Worm (Caenorhabditis elegans) whole organism, L1 larva: ENCODE results near the gene capg-2.

Source experiments
- C04F5.9 ChIP-seq: sonication (generic microtip); optimal IDR thresholded peaks from 2 replicates; lab custom pipeline; 2016; ENCODE audit warnings: missing genetic modification characterization, missing compliant biosample characterization
- C16A3.4 ChIP-seq: fragments of 150-350 bp; optimal IDR thresholded peaks from 2 replicates; lab custom pipeline; 2014; ENCODE audit warnings: missing biosample characterization, missing genetic modification characterization
- C34B4.2 ChIP-seq: sonication (generic microtip); optimal IDR thresholded peaks from 2 replicates; lab custom pipeline; 2017; ENCODE audit warnings: mild to moderate bottlenecking, missing genetic modification characterization, missing compliant biosample characterization
- aha-1 ChIP-seq: fragments of 150-350 bp; optimal IDR thresholded peaks from 2 replicates; lab custom pipeline; 2014; ENCODE audit warnings: missing biosample characterization, missing genetic modification characterization
- blmp-1 ChIP-seq: fragments of 150-350 bp; optimal IDR thresholded peaks from 2 replicates; lab custom pipeline; 2014; ENCODE audit warnings: missing biosample characterization, missing genetic modification characterization
- ceh-63 ChIP-seq: fragments of 200-800 bp; sonication (Bioruptor generic); optimal IDR thresholded peaks from 2 replicates; lab custom pipeline; 2018; ENCODE audit warnings: mild to moderate bottlenecking, missing genetic modification characterization, missing compliant biosample characterization
- ceh-8 ChIP-seq: fragments of 200-800 bp; sonication (Bioruptor generic); optimal IDR thresholded peaks from 2 replicates; lab custom pipeline; 2018; ENCODE audit warnings: mild to moderate bottlenecking, missing genetic modification characterization, moderate library complexity, missing compliant biosample characterization
- ceh-88 ChIP-seq: fragments of 200-800 bp; sonication (Bioruptor generic); IDR thresholded peaks from 2 replicates; pipeline ENCODE4 v1.3.6; 2022; ENCODE audit warnings: missing genetic modification characterization, missing compliant biosample characterization
- dsc-1 ChIP-seq: sonication (generic microtip); optimal IDR thresholded peaks from 2 replicates; lab custom pipeline; 2016; ENCODE audit warnings: mild to moderate bottlenecking, missing genetic modification characterization, missing compliant biosample characterization
- efl-1 ChIP-seq, 4 experiments: fragments of 150-350 bp; optimal IDR thresholded peaks in 3 of 4; peaks in 1 of 4; 1 replicate in 1 of 4; 2 replicates in 3 of 4; lab custom pipeline; 2014; ENCODE audit warnings: missing biosample characterization in 2 of 4, missing genetic modification characterization in 2 of 4, missing genetic modification reagents in 2 of 4
- efl-3 ChIP-seq: fragments of 200-800 bp; sonication (Bioruptor generic); optimal IDR thresholded peaks from 2 replicates; lab custom pipeline; 2018; ENCODE audit warnings: mild to moderate bottlenecking, missing genetic modification characterization, missing compliant biosample characterization
- egl-13 ChIP-seq: sonication (generic microtip); optimal IDR thresholded peaks from 2 replicates; lab custom pipeline; 2016; ENCODE audit warnings: missing genotype, missing genetic modification reagents, missing genetic modification characterization, missing compliant biosample characterization
- egl-27 ChIP-seq, 2 experiments: fragments of 150-350 bp in 1 of 2; sonication (generic microtip); optimal IDR thresholded peaks; 3 replicates each; lab custom pipeline; 2017 to 2018; ENCODE audit warnings: missing biosample characterization in 2 of 2, missing genetic modification characterization in 2 of 2, missing genetic modification reagents in 2 of 2
- ets-5 ChIP-seq: fragments of 200-800 bp; sonication (Bioruptor generic); IDR thresholded peaks from 2 replicates; pipeline ENCODE4 v1.3.6; 2022; ENCODE audit warnings: missing genetic modification characterization, missing compliant biosample characterization
- fkh-10 ChIP-seq: sonication (generic microtip); optimal IDR thresholded peaks from 2 replicates; lab custom pipeline; 2017; ENCODE audit warnings: missing biosample characterization, missing genetic modification reagents, missing genetic modification characterization
- fkh-4 ChIP-seq: sonication (generic microtip); optimal IDR thresholded peaks from 2 replicates; lab custom pipeline; 2016; ENCODE audit warnings: missing compliant biosample characterization, missing genetic modification characterization, borderline replicate concordance
- fos-1 ChIP-seq: fragments of 150-350 bp; optimal IDR thresholded peaks from 2 replicates; lab custom pipeline; 2014; ENCODE audit warnings: missing biosample characterization, missing genetic modification characterization
- hlh-17 ChIP-seq: fragments of 200-800 bp; sonication (Bioruptor generic); optimal IDR thresholded peaks from 2 replicates; lab custom pipeline; 2018; ENCODE audit warnings: missing genetic modification characterization, mild to moderate bottlenecking, missing compliant biosample characterization, moderate library complexity, borderline replicate concordance
- hpl-2 ChIP-seq: fragments of 150-350 bp; optimal IDR thresholded peaks from 2 replicates; lab custom pipeline; 2014; ENCODE audit warnings: missing biosample characterization, missing genetic modification reagents, missing genetic modification characterization
- irx-1 ChIP-seq: sonication (generic microtip); optimal IDR thresholded peaks from 2 replicates; lab custom pipeline; 2016; ENCODE audit warnings: missing genetic modification characterization, missing compliant biosample characterization
- isw-1 ChIP-seq: fragments of 200-800 bp; sonication (Bioruptor generic); IDR thresholded peaks from 2 replicates; pipeline ENCODE4 v1.3.6; 2022; ENCODE audit warnings: missing genetic modification characterization, missing compliant biosample characterization
- lin-13 ChIP-seq: fragments of 150-350 bp; optimal IDR thresholded peaks from 2 replicates; lab custom pipeline; 2014; ENCODE audit warnings: missing biosample characterization, missing genetic modification reagents, missing genetic modification characterization
- lin-14 ChIP-seq: fragments of 200-800 bp; sonication (Bioruptor generic); optimal IDR thresholded peaks from 2 replicates; lab custom pipeline; 2018; ENCODE audit warnings: mild to moderate bottlenecking, missing genetic modification characterization, moderate library complexity, missing compliant biosample characterization
- lin-39 ChIP-seq: fragments of 150-350 bp; optimal IDR thresholded peaks from 2 replicates; lab custom pipeline; 2014; ENCODE audit warnings: missing biosample characterization, missing genetic modification reagents, missing genetic modification characterization
- lir-3 ChIP-seq: sonication (generic microtip); optimal IDR thresholded peaks from 2 replicates; lab custom pipeline; 2016; ENCODE audit warnings: mild to moderate bottlenecking, missing genetic modification characterization, moderate library complexity, missing compliant biosample characterization; ENCODE audit not compliant: poor library complexity
- lsy-2 ChIP-seq, 2 experiments: fragments of 150-350 bp; optimal IDR thresholded peaks; 2 replicates each; lab custom pipeline; 2014; ENCODE audit warnings: missing biosample characterization in 2 of 2, missing genetic modification characterization in 2 of 2
- mab-9 ChIP-seq: fragments of 200-800 bp; sonication (Bioruptor generic); IDR thresholded peaks from 2 replicates; pipeline ENCODE4 v1.3.6; 2022; ENCODE audit warnings: missing genetic modification reagents, missing genetic modification characterization, missing compliant biosample characterization
- mdl-1 ChIP-seq, 2 experiments: fragments of 150-350 bp; optimal IDR thresholded peaks; 2 replicates each; lab custom pipeline; 2014 to 2017; ENCODE audit warnings: missing biosample characterization in 2 of 2, missing genetic modification characterization in 2 of 2, inconsistent platforms in 1 of 2
- mef-2 ChIP-seq: fragments of 150-350 bp; optimal IDR thresholded peaks from 2 replicates; lab custom pipeline; 2014; ENCODE audit warnings: missing biosample characterization, missing genetic modification characterization
- nhr-11 ChIP-seq: fragments of 150-350 bp; optimal IDR thresholded peaks from 2 replicates; lab custom pipeline; 2014; ENCODE audit warnings: missing biosample characterization, missing genetic modification characterization
- nhr-19 ChIP-seq: fragments of 200-800 bp; sonication (Bioruptor generic); conservative IDR thresholded peaks from 2 replicates; pipeline ENCODE4 v1.3.6; 2022; ENCODE audit warnings: missing genetic modification characterization, missing compliant biosample characterization
- nhr-20 ChIP-seq: sonication (generic microtip); optimal IDR thresholded peaks from 2 replicates; lab custom pipeline; 2016; ENCODE audit warnings: mild to moderate bottlenecking, missing genetic modification characterization, missing compliant biosample characterization
- nhr-237 ChIP-seq: fragments of 150-350 bp; optimal IDR thresholded peaks from 2 replicates; lab custom pipeline; 2014; ENCODE audit warnings: missing biosample characterization, missing genetic modification characterization
- nhr-47 ChIP-seq: sonication (generic microtip); optimal IDR thresholded peaks from 2 replicates; lab custom pipeline; 2016; ENCODE audit warnings: mild to moderate bottlenecking, missing genetic modification characterization, moderate library complexity, missing compliant biosample characterization
- nhr-71 ChIP-seq: sonication (generic microtip); optimal IDR thresholded peaks from 2 replicates; lab custom pipeline; 2016; ENCODE audit warnings: mild to moderate bottlenecking, missing genetic modification characterization, moderate library complexity, missing compliant biosample characterization
- nhr-76 ChIP-seq: sonication (generic microtip); optimal IDR thresholded peaks from 2 replicates; lab custom pipeline; 2017; ENCODE audit warnings: missing biosample characterization, missing genetic modification characterization
- pag-3 ChIP-seq: sonication (generic microtip); optimal IDR thresholded peaks from 2 replicates; lab custom pipeline; 2017; ENCODE audit warnings: missing genetic modification characterization, mild to moderate bottlenecking, missing compliant biosample characterization, antibody characterized with exemption, borderline replicate concordance; ENCODE audit not compliant: insufficient read depth
- rnt-1 ChIP-seq: sonication (generic microtip); optimal IDR thresholded peaks from 2 replicates; lab custom pipeline; 2016; ENCODE audit warnings: mild to moderate bottlenecking, missing genetic modification characterization, moderate library complexity, missing compliant biosample characterization
- skn-1 ChIP-seq: fragments of 150-350 bp; optimal IDR thresholded peaks from 2 replicates; lab custom pipeline; 2014; ENCODE audit warnings: missing biosample characterization, missing genetic modification characterization
- snu-23 ChIP-seq: sonication (generic microtip); optimal IDR thresholded peaks from 2 replicates; lab custom pipeline; 2016; ENCODE audit warnings: missing genetic modification characterization, missing compliant biosample characterization
- sup-37 ChIP-seq: fragments of 200-800 bp; sonication (Bioruptor generic); optimal IDR thresholded peaks from 2 replicates; lab custom pipeline; 2018; ENCODE audit warnings: mild to moderate bottlenecking, missing genetic modification characterization, missing compliant biosample characterization
- tbx-2 ChIP-seq: sonication (generic microtip); optimal IDR thresholded peaks from 2 replicates; lab custom pipeline; 2016; ENCODE audit warnings: missing genetic modification characterization, missing compliant biosample characterization
- unc-130 ChIP-seq: fragments of 150-350 bp; optimal IDR thresholded peaks from 2 replicates; lab custom pipeline; 2017; ENCODE audit warnings: missing biosample characterization, missing genetic modification characterization, inconsistent platforms
- unc-30 ChIP-seq: sonication (generic microtip); optimal IDR thresholded peaks from 2 replicates; lab custom pipeline; 2017; ENCODE audit warnings: missing biosample characterization, missing genetic modification characterization
- unc-62 ChIP-seq: fragments of 150-350 bp; optimal IDR thresholded peaks from 2 replicates; lab custom pipeline; 2014; ENCODE audit warnings: missing biosample characterization, missing genetic modification reagents, missing genetic modification characterization
- unc-86 ChIP-seq: sonication (generic microtip); optimal IDR thresholded peaks from 2 replicates; lab custom pipeline; 2016; ENCODE audit warnings: missing genetic modification characterization, missing compliant biosample characterization
- vab-15 ChIP-seq: sonication (generic microtip); optimal IDR thresholded peaks from 2 replicates; lab custom pipeline; 2017; ENCODE audit warnings: missing genotype, mild to moderate bottlenecking, missing genetic modification characterization, missing compliant biosample characterization
- xbp-1 ChIP-seq: sonication (generic microtip); optimal IDR thresholded peaks from 2 replicates; lab custom pipeline; 2016; ENCODE audit warnings: missing genetic modification characterization, missing compliant biosample characterization
- zag-1 ChIP-seq: fragments of 150-350 bp; optimal IDR thresholded peaks from 2 replicates; lab custom pipeline; 2014; ENCODE audit warnings: missing biosample characterization, missing genetic modification characterization

The capg-2 gene

DNA sequence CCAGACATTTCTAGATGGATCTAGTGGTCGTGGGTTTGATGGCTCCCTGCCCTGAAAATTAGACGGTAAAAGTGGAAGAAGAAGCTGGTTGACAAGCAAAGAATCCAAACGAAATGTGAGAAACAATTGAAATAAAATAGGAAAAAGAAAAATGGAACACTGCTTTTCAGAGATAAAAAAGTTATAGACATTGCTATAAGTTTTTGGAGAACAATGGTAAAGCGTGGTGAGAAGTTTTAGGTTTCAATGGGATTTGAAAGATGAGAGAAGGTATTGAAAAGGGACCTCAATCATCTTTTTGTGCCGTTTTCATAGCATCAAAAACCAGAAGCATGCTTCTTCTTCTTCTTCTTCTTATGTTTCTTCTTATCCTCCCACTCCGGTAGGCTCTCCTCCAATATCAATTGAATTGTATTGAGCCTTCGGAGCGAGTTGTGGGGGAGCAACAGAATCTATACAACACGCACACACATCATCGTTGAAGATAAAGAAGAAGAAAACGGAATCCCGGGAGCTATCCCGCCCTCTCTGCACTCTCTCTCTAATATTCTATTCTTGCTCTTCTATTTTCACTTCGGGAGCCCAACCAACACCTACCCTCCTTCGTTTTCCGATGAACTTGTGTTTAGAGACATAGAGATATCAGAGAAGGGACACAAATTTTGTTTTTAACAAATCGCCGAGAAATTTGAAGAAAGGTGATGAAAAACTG lies 37.2 kb upstream of the capg-2 start, which contains the start of gene myo-3:
myo-3 (minus strand) TSS at position 51 of the 712 bp plus-strand sequence.
- TF ChIP-seq aha-1, result no peak
- TF ChIP-seq fos-1 (tag; lab: Kevin White, UChicago), result no peak
- peak; percentile 61 for TF ChIP-seq rnt-1 (tag; lab: Kevin White, UChicago)
- TF ChIP-seq nhr-20 (tag; lab: Kevin White, UChicago), result peak; percentile 8
- TF ChIP-seq blmp-1, result no peak
- TF ChIP-seq hlh-17 (GFP tag; lab: Kevin White, UChicago), result no peak
- TF ChIP-seq isw-1, result no peak
- no peak for TF ChIP-seq skn-1
- TF ChIP-seq zag-1, result no peak
- TF ChIP-seq nhr-47 (tag; lab: Kevin White, UChicago), result no peak
- TF ChIP-seq nhr-237 (tag; lab: Kevin White, UChicago), result no peak
- peak; percentile 19 for TF ChIP-seq snu-23 (GFP tag; lab: Kevin White, UChicago)
- TF ChIP-seq nhr-71 (tag; lab: Kevin White, UChicago), result peak; percentile 68
- no peak for TF ChIP-seq C16A3.4 (tag; lab: Kevin White, UChicago)
- no peak for TF ChIP-seq unc-30 (tag; lab: Kevin White, UChicago)
- peak; percentile 79 for TF ChIP-seq lin-14 (GFP tag; lab: Kevin White, UChicago)
- no peak for TF ChIP-seq egl-27 (tag; optimal IDR thresholded peaks at IDR 0.05; lab: Kevin White, UChicago)
- TF ChIP-seq fkh-4 (tag; lab: Kevin White, UChicago), result no peak
- no peak for TF ChIP-seq efl-1 (optimal IDR thresholded peaks at IDR 0.05; lab: Kevin White, UChicago)
- TF ChIP-seq efl-1 (GFP tag; optimal IDR thresholded peaks at IDR 0.05 in 1 of 2; lab: Kevin White, UChicago), result peak in 1 of 2 experiments; percentile 31
- peak; percentile 26 for TF ChIP-seq nhr-19 (GFP tag; lab: Robert Waterston, UW)
- TF ChIP-seq lsy-2 (tag; optimal IDR thresholded peaks at IDR 0.05; lab: Kevin White, UChicago), result peak in 1 of 2 experiments; percentile 27
- no peak for TF ChIP-seq ets-5 (GFP tag; lab: Robert Waterston, UW)
- TF ChIP-seq mab-9 (GFP tag; lab: Robert Waterston, UW), result no peak
- TF ChIP-seq nhr-11 (tag; lab: Kevin White, UChicago), result no peak
- no peak for TF ChIP-seq nhr-76 (tag; lab: Kevin White, UChicago)
- no peak for TF ChIP-seq efl-3 (GFP tag; lab: Kevin White, UChicago)
- TF ChIP-seq dsc-1 (tag; lab: Kevin White, UChicago), result peak; percentile 23
- TF ChIP-seq ceh-8, result no peak
- peak; percentile 13 for TF ChIP-seq unc-130

ce11 chrV:12235502-12235901 lies 36.2 kb upstream of the capg-2 start:
- TF ChIP-seq C04F5.9 (tag; lab: Kevin White, UChicago) (no peak), C34B4.2 (no peak), fkh-10 (no peak), blmp-1 (no peak), egl-27 (tag; optimal IDR thresholded peaks at IDR 0.05; lab: Kevin White, UChicago) (no peak), hpl-2 (no peak), ceh-8 (no peak), unc-62 (GFP tag; lab: Kevin White, UChicago) (no peak), nhr-19 (GFP tag; lab: Robert Waterston, UW) (peak; percentile 48), unc-86 (tag; lab: Kevin White, UChicago) (no peak), mef-2 (tag; lab: Kevin White, UChicago) (no peak), pag-3 (tag; lab: Kevin White, UChicago) (peak; percentile 66), lin-13 (no peak), lir-3 (tag; lab: Kevin White, UChicago) (no peak), sup-37 (GFP tag; lab: Kevin White, UChicago) (no peak), ceh-63 (no peak), irx-1 (no peak), vab-15 (tag; lab: Kevin White, UChicago) (no peak), xbp-1 (tag; lab: Kevin White, UChicago) (no peak), ceh-88 (no peak), hlh-17 (GFP tag; lab: Kevin White, UChicago) (no peak), lsy-2 (tag; optimal IDR thresholded peaks at IDR 0.05; lab: Kevin White, UChicago) (peak; percentile 32 to 60), dsc-1 (tag; lab: Kevin White, UChicago) (peak; percentile 33), isw-1 (no peak), mdl-1 (tag; optimal IDR thresholded peaks at IDR 0.05; lab: Kevin White, UChicago) (peak in 1 of 2 experiments; percentile 14), egl-13 (tag; lab: Kevin White, UChicago) (no peak), lin-39 (peak; percentile 85), tbx-2 (tag; lab: Kevin White, UChicago) (no peak), nhr-71 (tag; lab: Kevin White, UChicago) (peak; percentile 71)
